Fruit fly (Drosophila melanogaster) whole organism, embryonic: ENCODE results near the gene RpL35A.

Experiments used
- Antp ChIP-seq: fragments of 200-800 bp; sonication (Bioruptor generic); optimal IDR thresholded peaks from 3 replicates; lab custom pipeline; 2016; ENCODE audit warnings: missing biosample characterization, missing genetic modification characterization
- CG10543 ChIP-seq: fragments of 200-800 bp; sonication (Bioruptor generic); optimal IDR thresholded peaks from 3 replicates; lab custom pipeline; 2017; ENCODE audit warnings: missing biosample characterization, mild to moderate bottlenecking, missing genetic modification characterization, moderate library complexity
- CG10654 ChIP-seq: fragments of 200-800 bp; sonication (Bioruptor generic); optimal IDR thresholded peaks from 2 replicates; lab custom pipeline; 2016; ENCODE audit warnings: missing biosample characterization, missing genetic modification characterization
- CG11085 ChIP-seq: fragments of 200-800 bp; sonication (Bioruptor generic); IDR thresholded peaks from 2 replicates; pipeline ENCODE4 v1.3.6; 2022; ENCODE audit warnings: missing biosample characterization, missing genetic modification characterization
- CG12104 ChIP-seq: fragments of 200-800 bp; sonication (Bioruptor generic); optimal IDR thresholded peaks from 3 replicates; lab custom pipeline; 2016; ENCODE audit warnings: missing biosample characterization, missing genetic modification characterization
- CG12299 ChIP-seq: fragments of 200-800 bp; sonication (Bioruptor generic); optimal IDR thresholded peaks from 2 replicates; lab custom pipeline; 2018; ENCODE audit warnings: missing biosample characterization, mild to moderate bottlenecking, missing genetic modification characterization
- CG13123 ChIP-seq: fragments of 200-800 bp; sonication (Bioruptor generic); optimal IDR thresholded peaks from 2 replicates; lab custom pipeline; 2016; ENCODE audit warnings: missing biosample characterization, missing genetic modification characterization
- CG15514 ChIP-seq: fragments of 200-800 bp; sonication (Bioruptor generic); optimal IDR thresholded peaks from 3 replicates; lab custom pipeline; 2017; ENCODE audit warnings: missing biosample characterization, missing genetic modification characterization, mild to moderate bottlenecking, moderate library complexity, missing genetic modification reagents
- CG17359 ChIP-seq: fragments of 200-800 bp; sonication (Bioruptor generic); optimal IDR thresholded peaks from 3 replicates; lab custom pipeline; 2018; ENCODE audit warnings: missing biosample characterization, mild to moderate bottlenecking, missing genetic modification characterization, moderate library complexity
- CG17829 ChIP-seq: fragments of 200-800 bp; optimal IDR thresholded peaks from 2 replicates; lab custom pipeline; 2019; ENCODE audit warnings: missing biosample characterization, mild to moderate bottlenecking, missing genetic modification characterization, moderate library complexity
- CG17912 ChIP-seq: fragments of 200-800 bp; sonication (Bioruptor generic); optimal IDR thresholded peaks from 2 replicates; lab custom pipeline; 2018; ENCODE audit warnings: missing biosample characterization, mild to moderate bottlenecking, missing genetic modification characterization
- CG18476 ChIP-seq: fragments of 200-800 bp; sonication (Bioruptor generic); optimal IDR thresholded peaks from 2 replicates; lab custom pipeline; 2016; ENCODE audit warnings: missing biosample characterization, mild to moderate bottlenecking, missing genetic modification characterization
- CG32532 ChIP-seq: fragments of 200-800 bp; sonication (Bioruptor generic); IDR thresholded peaks from 2 replicates; pipeline ENCODE4 v1.3.6; 2022; ENCODE audit warnings: missing biosample characterization, missing genetic modification characterization
- CG43689 ChIP-seq: fragments of 200-800 bp; sonication (Bioruptor generic); IDR thresholded peaks from 2 replicates; pipeline ENCODE4 v1.3.6; 2022; ENCODE audit warnings: missing biosample characterization, missing genetic modification characterization
- CG5245 ChIP-seq: fragments of 200-800 bp; sonication (Bioruptor generic); optimal IDR thresholded peaks from 3 replicates; lab custom pipeline; 2016; ENCODE audit warnings: missing biosample characterization, missing genetic modification characterization
- CG6791 ChIP-seq: fragments of 200-800 bp; sonication (Bioruptor generic); IDR thresholded peaks from 3 replicates; pipeline ENCODE4 v1.3.6; 2022; ENCODE audit warnings: missing biosample characterization, missing genetic modification characterization; ENCODE audit not compliant: partially characterized antibody
- CG6813 ChIP-seq: fragments of 200-800 bp; sonication (Bioruptor generic); optimal IDR thresholded peaks from 2 replicates; lab custom pipeline; 2017; ENCODE audit warnings: missing biosample characterization, missing genetic modification characterization, mild to moderate bottlenecking, moderate library complexity, missing genetic modification reagents
- CG7745 ChIP-seq: fragments of 200-800 bp; sonication (Bioruptor generic); optimal IDR thresholded peaks from 2 replicates; lab custom pipeline; 2018; ENCODE audit warnings: missing biosample characterization, mild to moderate bottlenecking, missing genetic modification characterization, moderate library complexity
- CG7963 ChIP-seq: fragments of 200-800 bp; sonication (Bioruptor generic); IDR thresholded peaks from 3 replicates; pipeline ENCODE4 v1.3.6; 2022; ENCODE audit warnings: missing biosample characterization, missing genetic modification characterization; ENCODE audit not compliant: partially characterized antibody
- CG7987 ChIP-seq: fragments of 200-800 bp; sonication (Bioruptor generic); optimal IDR thresholded peaks from 2 replicates; lab custom pipeline; 2018; ENCODE audit warnings: missing biosample characterization, mild to moderate bottlenecking, missing genetic modification characterization, moderate library complexity
- CG8388 ChIP-seq: fragments of 200-800 bp; sonication (Bioruptor generic); optimal IDR thresholded peaks from 2 replicates; lab custom pipeline; 2019; ENCODE audit warnings: missing biosample characterization, mild to moderate bottlenecking, missing genetic modification characterization, moderate library complexity
- CG9817 ChIP-seq: fragments of 200-800 bp; sonication (Bioruptor generic); optimal IDR thresholded peaks from 2 replicates; lab custom pipeline; 2018; ENCODE audit warnings: missing biosample characterization, mild to moderate bottlenecking, missing genetic modification characterization, moderate library complexity
- Deaf1 ChIP-seq: fragments of 200-800 bp; optimal IDR thresholded peaks from 3 replicates; lab custom pipeline; 2019; ENCODE audit warnings: missing biosample characterization, mild to moderate bottlenecking, missing genetic modification characterization, moderate library complexity
- Drgx ChIP-seq: fragments of 200-800 bp; sonication (Bioruptor generic); IDR thresholded peaks from 2 replicates; pipeline ENCODE4 v1.3.6; 2022; ENCODE audit warnings: missing biosample characterization, missing genetic modification characterization
- GATAe ChIP-seq: fragments of 200-800 bp; sonication (Bioruptor generic); conservative IDR thresholded peaks from 2 replicates; pipeline ENCODE4 v1.3.6; 2022; ENCODE audit warnings: missing biosample characterization, missing genetic modification characterization
- HLH54F ChIP-seq: fragments of 200-800 bp; sonication (Bioruptor generic); optimal IDR thresholded peaks from 3 replicates; lab custom pipeline; 2016; ENCODE audit warnings: missing biosample characterization, missing genetic modification characterization
- HmgZ ChIP-seq: fragments of 200-800 bp; sonication (Bioruptor generic); optimal IDR thresholded peaks from 2 replicates; lab custom pipeline; 2018; ENCODE audit warnings: missing biosample characterization, mild to moderate bottlenecking, missing genetic modification characterization
- Mes4 ChIP-seq: fragments of 200-800 bp; sonication (Bioruptor generic); optimal IDR thresholded peaks from 2 replicates; lab custom pipeline; 2016; ENCODE audit warnings: missing biosample characterization, missing genetic modification characterization
- Myb ChIP-seq: fragments of 200-800 bp; sonication (Bioruptor generic); optimal IDR thresholded peaks from 2 replicates; lab custom pipeline; 2016; ENCODE audit warnings: missing biosample characterization, missing genetic modification characterization
- Neu2 ChIP-seq: fragments of 200-800 bp; sonication (Bioruptor generic); optimal IDR thresholded peaks from 3 replicates; lab custom pipeline; 2016; ENCODE audit warnings: missing biosample characterization, missing genetic modification characterization, borderline replicate concordance
- Tbp ChIP-seq: fragments of >200 bp; optimal IDR thresholded peaks from 2 replicates; lab custom pipeline; 2018; ENCODE audit warnings: missing biosample characterization, missing genetic modification characterization
- Trl ChIP-seq, 3 experiments: fragments of >200 bp in 2 of 3; fragments of 200-800 bp in 1 of 3; sonication (Bioruptor generic) in 1 of 3; optimal IDR thresholded peaks; 2 replicates in 1 of 3; 3 replicates in 2 of 3; lab custom pipeline; 2016 to 2017; ENCODE audit warnings: missing biosample characterization in 1 of 3, missing genetic modification characterization in 1 of 3
- Usf ChIP-seq: fragments of 200-800 bp; sonication (Bioruptor generic); optimal IDR thresholded peaks from 2 replicates; lab custom pipeline; 2017; ENCODE audit warnings: missing genotype, missing biosample characterization, missing genetic modification characterization
- YL-1 ChIP-seq: fragments of 200-800 bp; sonication (Bioruptor generic); optimal IDR thresholded peaks from 3 replicates; lab custom pipeline; 2017; ENCODE audit warnings: missing biosample characterization, mild to moderate bottlenecking, missing genetic modification characterization
- btn ChIP-seq: fragments of 200-800 bp; sonication (Bioruptor generic); optimal IDR thresholded peaks from 2 replicates; lab custom pipeline; 2016; ENCODE audit warnings: missing biosample characterization, missing genetic modification characterization
- caup ChIP-seq: fragments of 200-800 bp; sonication (Bioruptor generic); optimal IDR thresholded peaks from 3 replicates; lab custom pipeline; 2017; ENCODE audit warnings: missing biosample characterization, mild to moderate bottlenecking, missing genetic modification characterization, moderate library complexity; ENCODE audit not compliant: severe bottlenecking
- corto ChIP-seq: fragments of 200-800 bp; sonication (Bioruptor generic); optimal IDR thresholded peaks from 2 replicates; lab custom pipeline; 2016; ENCODE audit warnings: missing biosample characterization, mild to moderate bottlenecking, missing genetic modification characterization, moderate library complexity
- dm ChIP-seq: fragments of 200-800 bp; sonication (Bioruptor generic); optimal IDR thresholded peaks from 3 replicates; lab custom pipeline; 2016; ENCODE audit warnings: missing biosample characterization, missing genetic modification characterization
- jing ChIP-seq: fragments of 200-800 bp; sonication (Bioruptor generic); optimal IDR thresholded peaks from 2 replicates; lab custom pipeline; 2018; ENCODE audit warnings: missing biosample characterization, mild to moderate bottlenecking, missing genetic modification characterization
- kni ChIP-seq: fragments of 200-800 bp; sonication (Bioruptor generic); optimal IDR thresholded peaks from 3 replicates; lab custom pipeline; 2017; ENCODE audit warnings: mild to moderate bottlenecking, missing biosample characterization, missing genetic modification reagents, missing genetic modification characterization
- pb ChIP-seq: fragments of 200-800 bp; sonication (Bioruptor generic); optimal IDR thresholded peaks from 3 replicates; lab custom pipeline; 2016; ENCODE audit warnings: missing biosample characterization, missing genetic modification characterization
- psq ChIP-seq: fragments of 200-800 bp; sonication (Bioruptor generic); optimal IDR thresholded peaks from 2 replicates; lab custom pipeline; 2017; ENCODE audit warnings: missing biosample characterization, missing genetic modification characterization
- ssp ChIP-seq: fragments of 200-800 bp; sonication (Bioruptor generic); IDR thresholded peaks from 2 replicates; pipeline ENCODE4 v1.3.6; 2022; ENCODE audit warnings: missing biosample characterization, missing genetic modification characterization
- tll ChIP-seq, 2 experiments: fragments of 200-800 bp in 1 of 2; fragments of >200 bp in 1 of 2; sonication (Bioruptor generic) in 1 of 2; optimal IDR thresholded peaks; 2 replicates each; lab custom pipeline; 2017 to 2019; ENCODE audit warnings: missing biosample characterization in 2 of 2, missing genetic modification characterization in 2 of 2, mild to moderate bottlenecking in 1 of 2, moderate library complexity in 1 of 2
- ttk ChIP-seq: fragments of 200-800 bp; sonication (Bioruptor generic); IDR thresholded peaks from 2 replicates; pipeline ENCODE4 v2.1.2; 2022; ENCODE audit warnings: missing biosample characterization, missing genetic modification characterization
- twi ChIP-seq: fragments of 200-800 bp; optimal IDR thresholded peaks from 2 replicates; lab custom pipeline; 2019; ENCODE audit warnings: missing biosample characterization, mild to moderate bottlenecking, missing genetic modification characterization, moderate library complexity
- vnd ChIP-seq: fragments of 200-800 bp; sonication (Bioruptor generic); IDR thresholded peaks from 3 replicates; pipeline ENCODE4 v1.3.6; 2022; ENCODE audit warnings: missing biosample characterization, missing genetic modification characterization; ENCODE audit not compliant: partially characterized antibody
- wdn ChIP-seq: fragments of 200-800 bp; sonication (Bioruptor generic); IDR thresholded peaks from 2 replicates; pipeline ENCODE4 v1.3.6; 2022; ENCODE audit warnings: missing biosample characterization, missing genetic modification characterization
- wor ChIP-seq: fragments of 200-800 bp; sonication (Bioruptor generic); IDR thresholded peaks from 2 replicates; pipeline ENCODE4 v1.3.6; 2022; ENCODE audit warnings: missing biosample characterization, missing genetic modification characterization
- zf30C ChIP-seq: fragments of 200-800 bp; sonication (Bioruptor generic); optimal IDR thresholded peaks from 3 replicates; lab custom pipeline; 2018; ENCODE audit warnings: missing biosample characterization, mild to moderate bottlenecking, missing genetic modification characterization

Gene RpL35A

dm6 chr3R:5474551-5474950 lies 7.7 kb upstream of the RpL35A start, which contains the start of the genes CG45100, HDAC3 and Hcs (continued):
- TF ChIP-seq CG7745 (no peak), HLH54F (peak; percentile 56), CG10543 (no peak), CG17359 (tag; lab: Kevin White, UChicago) (no peak), CG43689 (GFP tag; lab: Robert Waterston, UW) (no peak), zf30C (GFP tag; lab: Kevin White, UChicago) (no peak), kni (GFP tag; lab: Kevin White, UChicago) (no peak), Trl (optimal IDR thresholded peaks at IDR 0.05; lab: Kevin White, UChicago) (no peak), Trl (GFP tag; optimal IDR thresholded peaks at IDR 0.05; lab: Kevin White, UChicago) (peak; percentile 70), Myb (peak; percentile 43), CG32532 (peak; percentile 67), CG18476 (GFP tag; lab: Kevin White, UChicago) (no peak), caup (GFP tag; lab: Kevin White, UChicago) (no peak), jing (GFP tag; lab: Kevin White, UChicago) (no peak), CG6791 (peak; percentile 85), wdn (no peak), CG13123 (GFP tag; lab: Kevin White, UChicago) (no peak), CG12104 (peak; percentile 2), twi (tag; lab: Kevin White, UChicago) (no peak), Drgx (no peak), CG7987 (no peak), ttk (GFP tag; lab: Robert Waterston, UW) (no peak), corto (GFP tag; lab: Kevin White, UChicago) (no peak), CG15514 (GFP tag; lab: Kevin White, UChicago) (peak; percentile 45), CG17912 (no peak), btn (GFP tag; lab: Kevin White, UChicago) (no peak), CG12299 (tag; lab: Kevin White, UChicago) (no peak), psq (GFP tag; lab: Kevin White, UChicago) (no peak), GATAe (GFP tag; lab: Robert Waterston, UW) (0 out of 2 replicates have a peak, but pooled peaks have one; percentile 34), Mes4 (GFP tag; lab: Kevin White, UChicago) (no peak), CG10654 (GFP tag; lab: Kevin White, UChicago) (peak; percentile 2), Tbp (GFP tag; lab: Kevin White, UChicago) (peak; percentile 52), CG7963 (peak; percentile 70), Usf (GFP tag; lab: Kevin White, UChicago) (no peak), CG6813 (GFP tag; lab: Kevin White, UChicago) (no peak), pb (GFP tag; lab: Kevin White, UChicago) (no peak), Deaf1 (tag; lab: Kevin White, UChicago) (no peak), CG17829 (tag; lab: Kevin White, UChicago) (peak; percentile 12), CG8388 (no peak), HmgZ (tag; lab: Kevin White, UChicago) (peak; percentile 39), tll (GFP tag; optimal IDR thresholded peaks at IDR 0.05; lab: Kevin White, UChicago) (peak in 1 of 2 experiments; percentile 76), dm (GFP tag; lab: Kevin White, UChicago) (peak; percentile 72), vnd (GFP tag; lab: Robert Waterston, UW) (peak; percentile 92), CG11085 (GFP tag; lab: Robert Waterston, UW) (no peak), YL-1 (GFP tag; lab: Kevin White, UChicago) (peak; percentile 44), wor (GFP tag; lab: Robert Waterston, UW) (no peak), ssp (GFP tag; lab: Robert Waterston, UW) (no peak), Neu2 (GFP tag; lab: Kevin White, UChicago) (no peak), Antp (GFP tag; lab: Kevin White, UChicago) (peak; percentile 46), CG5245 (GFP tag; lab: Kevin White, UChicago) (no peak), CG9817 (tag; lab: Kevin White, UChicago) (peak; percentile 61)
